Fruit fly (Drosophila melanogaster): ENCODE results near the gene Vps16A.

The Vps16A gene

dm6 chr3R:9245576-9246200 is 21.1 kb upstream of the Vps16A start, which contains the start of gene Vps15 (continued):
- TF ChIP-seq prd (optimal IDR thresholded peaks at IDR 0.05): no peak
- TF ChIP-seq prd (GFP tag; IDR thresholded peaks at IDR 0.05): peak; percentile 72
- TF ChIP-seq Ravus (GFP tag; IDR thresholded peaks at IDR 0.05): no peak
- no peak for TF ChIP-seq ken (GFP tag; IDR thresholded peaks at IDR 0.05)
- peak; percentile 74 for TF ChIP-seq CG15696 (tag; optimal IDR thresholded peaks at IDR 0.05)
- peak; percentile 77 for TF ChIP-seq mam (GFP tag; optimal IDR thresholded peaks at IDR 0.05)
- TF ChIP-seq CG10959 (GFP tag; IDR thresholded peaks at IDR 0.05): no peak
- peak; percentile 58 for TF ChIP-seq CG10209 (GFP tag; optimal IDR thresholded peaks at IDR 0.05)
- TF ChIP-seq ttk (GFP tag; IDR thresholded peaks at IDR 0.05): peak; percentile 67; the same call in 1 of the 2 replicates
- TF ChIP-seq CG5953 (GFP tag; IDR thresholded peaks at IDR 0.05): 0 out of 2 replicates have a peak, but pooled peaks have one; percentile 6
- peak; percentile 53 for TF ChIP-seq CG12942 (GFP tag; optimal IDR thresholded peaks at IDR 0.05)
- TF ChIP-seq repo (GFP tag; optimal IDR thresholded peaks at IDR 0.05): peak; percentile 12
- peak; percentile 78 for TF ChIP-seq ind (GFP tag; optimal IDR thresholded peaks at IDR 0.05)
- no peak for TF ChIP-seq Optix (GFP tag; IDR thresholded peaks at IDR 0.05)
- no peak for TF ChIP-seq Neu2 (GFP tag; optimal IDR thresholded peaks at IDR 0.05; ENCODE audit: borderline replicate concordance)
- TF ChIP-seq sim (GFP tag; IDR thresholded peaks at IDR 0.05): no peak
- peak; percentile 77 for TF ChIP-seq gsb-n (tag; optimal IDR thresholded peaks at IDR 0.05)
- peak; percentile 47 for TF ChIP-seq her (GFP tag; optimal IDR thresholded peaks at IDR 0.05)
- no peak for TF ChIP-seq Nf-YA (GFP tag; IDR thresholded peaks at IDR 0.05)
- no peak for TF ChIP-seq CG31224 (GFP tag; IDR thresholded peaks at IDR 0.05)
- TF ChIP-seq CG16779 (GFP tag; IDR thresholded peaks at IDR 0.05): 0 out of 2 replicates have a peak, but pooled peaks have one; percentile 31
- TF ChIP-seq CG9437 (GFP tag; optimal IDR thresholded peaks at IDR 0.05): peak; percentile 37
- TF ChIP-seq CG17912 (GFP tag; optimal IDR thresholded peaks at IDR 0.05): no peak
- peak; percentile 44 for TF ChIP-seq Atf-2 (GFP tag; optimal IDR thresholded peaks at IDR 0.05)
- TF ChIP-seq nerfin-2 (GFP tag; IDR thresholded peaks at IDR 0.05; ENCODE audit: partially characterized antibody): peak; percentile 84
- no peak for TF ChIP-seq CG10274 (GFP tag; optimal IDR thresholded peaks at IDR 0.05)
- TF ChIP-seq fd3F (GFP tag; optimal IDR thresholded peaks at IDR 0.05): peak; percentile 70
- peak; percentile 88 for TF ChIP-seq CG17829 (tag; optimal IDR thresholded peaks at IDR 0.05)
- peak; percentile 53 to 88 for TF ChIP-seq Pdp1 (GFP tag; optimal IDR thresholded peaks at IDR 0.05)
- TF ChIP-seq cato (GFP tag; optimal IDR thresholded peaks at IDR 0.05; ENCODE audit: borderline replicate concordance): peak; percentile 31
- peak; percentile 77 for TF ChIP-seq CG4424 (GFP tag; optimal IDR thresholded peaks at IDR 0.05)
- TF ChIP-seq en (GFP tag; optimal IDR thresholded peaks at IDR 0.05): no peak
- TF ChIP-seq CG34422 (GFP tag; IDR thresholded peaks at IDR 0.05): peak; percentile 54; the same call in 1 of the 3 replicates
- peak; percentile 75 for TF ChIP-seq Side (GFP tag; optimal IDR thresholded peaks at IDR 0.05)
- peak; percentile 93 for TF ChIP-seq Doc3 (GFP tag; IDR thresholded peaks at IDR 0.05; ENCODE audit: partially characterized antibody)
- no peak for TF ChIP-seq fd102C (GFP tag; optimal IDR thresholded peaks at IDR 0.05)
- TF ChIP-seq CG6854 (GFP tag; optimal IDR thresholded peaks at IDR 0.05): no peak
- TF ChIP-seq luna (GFP tag; optimal IDR thresholded peaks at IDR 0.05): peak; percentile 24
- peak; percentile 23 for TF ChIP-seq CG16863 (GFP tag; optimal IDR thresholded peaks at IDR 0.05)
- no peak for TF ChIP-seq dan (GFP tag; IDR thresholded peaks at IDR 0.05)
- TF ChIP-seq CG6791 (GFP tag; IDR thresholded peaks at IDR 0.05; ENCODE audit: partially characterized antibody): peak; percentile 65; the same call in 2 of the 3 replicates
- TF ChIP-seq Dfd (GFP tag; optimal IDR thresholded peaks at IDR 0.05): no peak
- TF ChIP-seq CG1602 (GFP tag; optimal IDR thresholded peaks at IDR 0.05): peak; percentile 73
- peak; percentile 93 for TF ChIP-seq gem (tag; optimal IDR thresholded peaks at IDR 0.05)
- peak; percentile 76 for TF ChIP-seq Abd-B (GFP tag; optimal IDR thresholded peaks at IDR 0.05)
- peak; percentile 97 for TF ChIP-seq Dll (GFP tag; IDR thresholded peaks at IDR 0.05; ENCODE audit: partially characterized antibody)
- TF ChIP-seq tin (GFP tag; optimal IDR thresholded peaks at IDR 0.05): peak; percentile 74
- peak; percentile 65 for TF ChIP-seq CG6689 (GFP tag; IDR thresholded peaks at IDR 0.05)
- peak; percentile 67 for TF ChIP-seq Dad (GFP tag; optimal IDR thresholded peaks at IDR 0.05)
- TF ChIP-seq CG32772 (GFP tag; IDR thresholded peaks at IDR 0.05): peak; percentile 29; the same call in 1 of the 2 replicates
